Worm (Caenorhabditis elegans) whole organism, L1 larva: ENCODE measurements around the gene W06H8.6.
A peak's percentile ranks its signal among the peaks of the same experiment; 100 is the strongest.

Source experiments
- ces-1 ChIP-seq: fragments of 150-350 bp; optimal IDR thresholded peaks from 2 replicates; lab custom pipeline; 2014; ENCODE audit warnings: missing biosample characterization, missing genetic modification reagents, missing genetic modification characterization
- efl-3 ChIP-seq: fragments of 200-800 bp; sonication (Bioruptor generic); optimal IDR thresholded peaks from 2 replicates; lab custom pipeline; 2018; ENCODE audit warnings: mild to moderate bottlenecking, missing genetic modification characterization, missing compliant biosample characterization
- elt-2 ChIP-seq: sonication (generic microtip); optimal IDR thresholded peaks from 2 replicates; lab custom pipeline; 2016; ENCODE audit warnings: missing genetic modification characterization, mild to moderate bottlenecking, inconsistent platforms, missing compliant biosample characterization, missing genetic modification reagents
- fkh-10 ChIP-seq: sonication (generic microtip); optimal IDR thresholded peaks from 2 replicates; lab custom pipeline; 2017; ENCODE audit warnings: missing biosample characterization, missing genetic modification reagents, missing genetic modification characterization
- hlh-17 ChIP-seq: fragments of 200-800 bp; sonication (Bioruptor generic); optimal IDR thresholded peaks from 2 replicates; lab custom pipeline; 2018; ENCODE audit warnings: missing genetic modification characterization, mild to moderate bottlenecking, missing compliant biosample characterization, moderate library complexity, borderline replicate concordance
- jun-1 ChIP-seq: fragments of 150-350 bp; optimal IDR thresholded peaks from 2 replicates; lab custom pipeline; 2014; ENCODE audit warnings: missing biosample characterization, missing genetic modification reagents, missing genetic modification characterization
- lin-13 ChIP-seq: fragments of 150-350 bp; optimal IDR thresholded peaks from 2 replicates; lab custom pipeline; 2014; ENCODE audit warnings: missing biosample characterization, missing genetic modification reagents, missing genetic modification characterization
- nhr-11 ChIP-seq: fragments of 150-350 bp; optimal IDR thresholded peaks from 2 replicates; lab custom pipeline; 2014; ENCODE audit warnings: missing biosample characterization, missing genetic modification characterization
- nhr-20 ChIP-seq: sonication (generic microtip); optimal IDR thresholded peaks from 2 replicates; lab custom pipeline; 2016; ENCODE audit warnings: mild to moderate bottlenecking, missing genetic modification characterization, missing compliant biosample characterization
- nhr-28 ChIP-seq: fragments of 150-350 bp; optimal IDR thresholded peaks from 2 replicates; lab custom pipeline; 2014; ENCODE audit warnings: missing biosample characterization, missing genetic modification characterization
- pqm-1 ChIP-seq: sonication (generic microtip); optimal IDR thresholded peaks from 3 replicates; lab custom pipeline; 2017; ENCODE audit warnings: missing biosample characterization, missing genetic modification characterization
- sox-4 ChIP-seq: sonication (generic microtip); optimal IDR thresholded peaks from 2 replicates; lab custom pipeline; 2016; ENCODE audit warnings: missing genetic modification characterization, missing compliant biosample characterization
- ztf-11 ChIP-seq, 2 experiments: sonication (generic microtip); optimal IDR thresholded peaks; 2 replicates each; lab custom pipeline; 2016 to 2017; ENCODE audit warnings: missing genetic modification characterization in 2 of 2, missing biosample characterization in 1 of 2, missing compliant biosample characterization in 1 of 2

DNA sequence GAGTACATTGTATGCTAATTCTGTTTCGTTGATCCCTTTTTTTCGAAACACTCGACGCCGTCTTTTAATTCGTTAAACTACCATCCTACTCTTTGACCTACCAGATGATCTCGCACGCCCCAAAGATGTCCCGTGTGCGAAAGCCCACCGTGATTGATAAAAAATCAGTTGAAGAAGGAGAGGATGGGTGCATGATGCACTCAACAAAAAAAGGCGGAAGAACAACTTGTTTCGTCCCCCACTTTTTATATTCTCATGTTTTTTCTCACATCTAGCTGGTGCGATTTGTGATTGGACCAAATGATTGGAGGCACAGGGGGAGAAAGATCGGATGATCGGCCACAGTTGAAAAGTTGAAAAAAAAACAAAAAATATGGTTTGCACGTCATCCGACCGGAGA, 11.5 kb upstream of the W06H8.6 start:
- TF ChIP-seq nhr-11 (no peak), fkh-10 (GFP tag; lab: Kevin White, UChicago) (no peak), elt-2 (no peak), nhr-20 (tag; lab: Kevin White, UChicago) (peak; percentile 73), lin-13 (no peak), sox-4 (tag; lab: Kevin White, UChicago) (no peak), ces-1 (GFP tag; lab: Kevin White, UChicago) (no peak), hlh-17 (GFP tag; lab: Kevin White, UChicago) (no peak), efl-3 (GFP tag; lab: Kevin White, UChicago) (no peak), nhr-28 (no peak), jun-1 (tag; lab: Kevin White, UChicago) (no peak), ztf-11 (tag; optimal IDR thresholded peaks at IDR 0.05; lab: Kevin White, UChicago) (no peak), pqm-1 (tag; lab: Kevin White, UChicago) (no peak)
